Worm (Caenorhabditis elegans): ENCODE measurements around the gene ufd-2.

- TF ChIP-seq lin-13 (GFP tag; optimal IDR thresholded peaks at IDR 0.05) = no peak
- no peak for TF ChIP-seq nhr-237 (tag; optimal IDR thresholded peaks at IDR 0.05)
- no peak for TF ChIP-seq alr-1 (tag; optimal IDR thresholded peaks at IDR 0.05)
- no peak for TF ChIP-seq unc-62 (GFP tag; optimal IDR thresholded peaks at IDR 0.05)
- no peak for TF ChIP-seq nhr-12 (tag; optimal IDR thresholded peaks at IDR 0.05)
- peak; percentile 56 for TF ChIP-seq fos-1 (tag; optimal IDR thresholded peaks at IDR 0.05)
- TF ChIP-seq ZK546.5 (tag; optimal IDR thresholded peaks at IDR 0.05) = no peak
- no peak for TF ChIP-seq R02D3.7 (tag; optimal IDR thresholded peaks at IDR 0.05)
- TF ChIP-seq zag-1 (tag; optimal IDR thresholded peaks at IDR 0.05) = no peak
- no peak for TF ChIP-seq lin-39 (tag; optimal IDR thresholded peaks at IDR 0.05)
- TF ChIP-seq nhr-11 (tag; optimal IDR thresholded peaks at IDR 0.05) = no peak
- no peak for TF ChIP-seq snpc-4 (tag; optimal IDR thresholded peaks at IDR 0.05)
- no peak for TF ChIP-seq gmeb-1 (tag; optimal IDR thresholded peaks at IDR 0.05)
Measured at ce11 chrII:8032657-8033056, 29.9 kb upstream of the ufd-2 start, which contains the start of gene nrf-6.

Measured in whole organism, L2 larva.